Worm (Caenorhabditis elegans) whole organism, L2 larva: ENCODE measurements around the gene rev-3.

Experiments used
- C34F6.9 ChIP-seq: fragments of 150-350 bp; optimal IDR thresholded peaks from 2 replicates; lab custom pipeline; 2014; ENCODE audit warnings: missing biosample characterization, missing genetic modification characterization
- F13H6.1 ChIP-seq: sonication (generic microtip); optimal IDR thresholded peaks from 2 replicates; lab custom pipeline; 2016; ENCODE audit warnings: missing genetic modification characterization, missing compliant biosample characterization
- R02D3.7 ChIP-seq: fragments of 150-350 bp; optimal IDR thresholded peaks from 2 replicates; lab custom pipeline; 2014; ENCODE audit warnings: missing biosample characterization, missing genetic modification characterization
- Y55F3AM.14 ChIP-seq: fragments of 200-800 bp; sonication (Bioruptor generic); optimal IDR thresholded peaks from 2 replicates; lab custom pipeline; 2018; ENCODE audit warnings: mild to moderate bottlenecking, missing genetic modification characterization, missing compliant biosample characterization
- ZK546.5 ChIP-seq: sonication (generic microtip); optimal IDR thresholded peaks from 2 replicates; lab custom pipeline; 2017; ENCODE audit warnings: missing biosample characterization, missing genetic modification characterization
- alr-1 ChIP-seq: fragments of 150-350 bp; optimal IDR thresholded peaks from 2 replicates; lab custom pipeline; 2014; ENCODE audit warnings: missing biosample characterization, missing genetic modification characterization
- aly-2 ChIP-seq: fragments of 150-350 bp; optimal IDR thresholded peaks from 2 replicates; lab custom pipeline; 2014; ENCODE audit warnings: missing biosample characterization, missing genetic modification characterization
- ama-1 ChIP-seq: fragments of 150-350 bp; optimal IDR thresholded peaks from 2 replicates; lab custom pipeline; 2018; ENCODE audit warnings: inconsistent platforms
- ceh-82 ChIP-seq: fragments of 150-350 bp; optimal IDR thresholded peaks from 2 replicates; lab custom pipeline; 2014; ENCODE audit warnings: missing biosample characterization, missing genetic modification characterization
- crh-2 ChIP-seq: sonication (generic microtip); optimal IDR thresholded peaks from 2 replicates; lab custom pipeline; 2017; ENCODE audit warnings: missing biosample characterization, missing genetic modification characterization
- dmd-4 ChIP-seq: sonication (generic microtip); optimal IDR thresholded peaks from 2 replicates; lab custom pipeline; 2017; ENCODE audit warnings: missing biosample characterization, missing genetic modification characterization
- egl-27 ChIP-seq: sonication (generic microtip); optimal IDR thresholded peaks from 3 replicates; lab custom pipeline; 2017; ENCODE audit warnings: missing biosample characterization, missing genetic modification reagents, missing genetic modification characterization
- elt-3 ChIP-seq: sonication (generic microtip); optimal IDR thresholded peaks from 2 replicates; lab custom pipeline; 2017; ENCODE audit warnings: missing biosample characterization, missing genetic modification characterization
- fos-1 ChIP-seq: fragments of 150-350 bp; optimal IDR thresholded peaks from 2 replicates; lab custom pipeline; 2014; ENCODE audit warnings: missing biosample characterization, missing genetic modification characterization
- gmeb-1 ChIP-seq: fragments of 150-350 bp; optimal IDR thresholded peaks from 2 replicates; lab custom pipeline; 2014; ENCODE audit warnings: missing biosample characterization, missing genetic modification characterization
- lin-13 ChIP-seq: fragments of 150-350 bp; optimal IDR thresholded peaks from 2 replicates; lab custom pipeline; 2014; ENCODE audit warnings: missing biosample characterization, missing genetic modification reagents, missing genetic modification characterization
- lin-39 ChIP-seq: fragments of 150-350 bp; optimal IDR thresholded peaks from 2 replicates; lab custom pipeline; 2014; ENCODE audit warnings: missing biosample characterization, missing genetic modification reagents, missing genetic modification characterization
- lsy-2 ChIP-seq, 2 experiments: fragments of 150-350 bp in 1 of 2; sonication (generic microtip) in 1 of 2; optimal IDR thresholded peaks; 2 replicates each; lab custom pipeline; 2014 to 2017; ENCODE audit warnings: missing biosample characterization in 2 of 2, missing genetic modification characterization in 2 of 2
- mab-5 ChIP-seq: fragments of 150-350 bp; optimal IDR thresholded peaks from 2 replicates; lab custom pipeline; 2014; ENCODE audit warnings: missing biosample characterization, missing genetic modification characterization
- mdl-1 ChIP-seq, 2 experiments: fragments of 150-350 bp in 1 of 2; sonication (generic microtip) in 1 of 2; optimal IDR thresholded peaks; 2 replicates each; lab custom pipeline; 2017; ENCODE audit warnings: missing biosample characterization in 2 of 2, missing genetic modification characterization in 2 of 2
- nhr-10 ChIP-seq: sonication (generic microtip); optimal IDR thresholded peaks from 2 replicates; lab custom pipeline; 2017; ENCODE audit warnings: missing biosample characterization, missing genetic modification characterization
- nhr-11 ChIP-seq: fragments of 150-350 bp; optimal IDR thresholded peaks from 2 replicates; lab custom pipeline; 2014; ENCODE audit warnings: missing biosample characterization, missing genetic modification characterization
- nhr-12 ChIP-seq: fragments of 150-350 bp; optimal IDR thresholded peaks from 2 replicates; lab custom pipeline; 2014; ENCODE audit warnings: missing biosample characterization, missing genetic modification characterization
- nhr-129 ChIP-seq: fragments of 150-350 bp; optimal IDR thresholded peaks from 2 replicates; lab custom pipeline; 2014; ENCODE audit warnings: missing biosample characterization, missing genetic modification characterization
- nhr-21 ChIP-seq: fragments of 150-350 bp; optimal IDR thresholded peaks from 2 replicates; lab custom pipeline; 2014; ENCODE audit warnings: missing biosample characterization, missing genetic modification characterization
- nhr-23 ChIP-seq: fragments of 150-350 bp; optimal IDR thresholded peaks from 2 replicates; lab custom pipeline; 2014; ENCODE audit warnings: missing biosample characterization, missing genetic modification reagents, missing genetic modification characterization
- nhr-237 ChIP-seq: fragments of 150-350 bp; optimal IDR thresholded peaks from 2 replicates; lab custom pipeline; 2014; ENCODE audit warnings: missing biosample characterization, missing genetic modification characterization
- nhr-25 ChIP-seq: fragments of 150-350 bp; sonication (generic microtip); optimal IDR thresholded peaks from 3 replicates; lab custom pipeline; 2014; ENCODE audit warnings: missing biosample characterization, missing genetic modification characterization
- nhr-6 ChIP-seq: fragments of 150-350 bp; optimal IDR thresholded peaks from 2 replicates; lab custom pipeline; 2014; ENCODE audit warnings: missing biosample characterization, missing genetic modification characterization
- nhr-77 ChIP-seq: fragments of 150-350 bp; optimal IDR thresholded peaks from 2 replicates; lab custom pipeline; 2014; ENCODE audit warnings: missing biosample characterization, missing genetic modification characterization
- peb-1 ChIP-seq: fragments of 150-350 bp; optimal IDR thresholded peaks from 2 replicates; lab custom pipeline; 2014; ENCODE audit warnings: missing biosample characterization, missing genetic modification characterization
- sem-4 ChIP-seq: fragments of 150-350 bp; optimal IDR thresholded peaks from 2 replicates; lab custom pipeline; 2014; ENCODE audit warnings: missing biosample characterization, missing genetic modification reagents, missing genetic modification characterization
- skn-1 ChIP-seq: sonication (generic microtip); optimal IDR thresholded peaks from 2 replicates; lab custom pipeline; 2017; ENCODE audit warnings: missing biosample characterization, missing genetic modification characterization
- sma-3 ChIP-seq: sonication (generic microtip); optimal IDR thresholded peaks from 2 replicates; lab custom pipeline; 2016; ENCODE audit warnings: missing genetic modification reagents, missing genetic modification characterization, missing compliant biosample characterization
- sma-9 ChIP-seq, 2 experiments: fragments of 150-350 bp in 1 of 2; sonication (generic microtip) in 1 of 2; optimal IDR thresholded peaks; 2 replicates each; lab custom pipeline; 2014 to 2016; ENCODE audit warnings: missing genetic modification characterization in 2 of 2, mild to moderate bottlenecking in 1 of 2, missing biosample characterization in 1 of 2, missing compliant biosample characterization in 1 of 2, missing genetic modification reagents in 1 of 2, moderate library complexity in 1 of 2
- snpc-4 ChIP-seq: fragments of 150-350 bp; optimal IDR thresholded peaks from 2 replicates; lab custom pipeline; 2014; ENCODE audit warnings: missing biosample characterization, missing genetic modification characterization
- unc-39 ChIP-seq: fragments of 150-350 bp; optimal IDR thresholded peaks from 2 replicates; lab custom pipeline; 2014; ENCODE audit warnings: missing biosample characterization, missing genetic modification characterization
- unc-62 ChIP-seq: fragments of 150-350 bp; optimal IDR thresholded peaks from 2 replicates; lab custom pipeline; 2014; ENCODE audit warnings: missing biosample characterization, missing genetic modification reagents, missing genetic modification characterization
- zag-1 ChIP-seq: fragments of 150-350 bp; optimal IDR thresholded peaks from 2 replicates; lab custom pipeline; 2014; ENCODE audit warnings: missing biosample characterization, missing genetic modification characterization
- ztf-1 ChIP-seq: fragments of 200-800 bp; sonication (Bioruptor generic); conservative IDR thresholded peaks from 2 replicates; pipeline ENCODE4 v1.3.6; 2022; ENCODE audit warnings: missing genetic modification characterization, missing compliant biosample characterization
- ztf-4 ChIP-seq: fragments of 150-350 bp; optimal IDR thresholded peaks from 2 replicates; lab custom pipeline; 2014; ENCODE audit warnings: missing biosample characterization, missing genetic modification characterization

The rev-3 gene

DNA sequence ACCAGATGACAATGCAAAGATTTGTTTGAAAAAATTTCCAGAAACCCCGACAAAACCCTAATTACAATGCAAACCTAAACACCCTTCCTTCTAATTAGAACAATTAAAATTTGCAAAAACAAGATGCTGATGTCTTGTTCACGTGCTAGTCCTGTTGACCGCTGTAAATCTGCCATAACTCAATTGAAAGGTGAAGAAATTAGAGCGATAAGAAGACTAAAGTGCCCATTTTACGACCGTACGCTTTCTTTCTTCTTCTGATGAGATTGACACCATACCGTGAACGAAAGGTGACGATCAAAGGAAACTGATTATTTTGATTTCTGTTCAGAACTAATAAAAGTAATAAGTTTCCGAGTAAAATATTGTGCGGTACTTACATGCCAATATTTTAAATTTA is 23.1 kb upstream of the rev-3 start:
- TF ChIP-seq C34F6.9 (tag; lab: Kevin White, UChicago) (no peak), sem-4 (tag; lab: Kevin White, UChicago) (peak; percentile 2)

DNA sequence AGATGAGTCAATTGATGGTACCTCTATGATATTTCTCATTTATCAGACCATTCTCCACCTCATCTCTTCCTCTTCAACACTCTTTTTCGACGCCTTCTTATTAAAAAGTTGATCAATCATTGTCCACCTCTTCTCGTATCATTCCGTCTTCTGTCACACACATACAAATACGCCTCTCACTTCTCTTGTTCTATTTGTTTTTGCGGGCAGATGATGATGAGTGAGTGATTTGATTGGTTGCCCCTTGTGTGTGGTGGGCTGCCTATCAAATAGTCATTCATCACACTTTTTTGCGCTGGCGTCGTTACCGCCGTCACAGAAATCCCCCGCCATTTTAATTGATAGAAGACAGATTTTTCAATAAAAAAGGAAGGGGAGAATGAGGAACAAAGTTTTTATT is 22.2 kb upstream of the rev-3 start:
- no peak for TF ChIP-seq mdl-1 (tag; optimal IDR thresholded peaks at IDR 0.05; lab: Kevin White, UChicago)
- no peak for TF ChIP-seq lin-39
- TF ChIP-seq unc-62 (GFP tag; lab: Kevin White, UChicago), result no peak
- TF ChIP-seq skn-1 (tag; lab: Kevin White, UChicago), result no peak
- no peak for TF ChIP-seq lsy-2 (tag; optimal IDR thresholded peaks at IDR 0.05; lab: Kevin White, UChicago)
- TF ChIP-seq nhr-11, result no peak
- TF ChIP-seq ztf-1, result no peak
- TF ChIP-seq unc-39 (tag; lab: Kevin White, UChicago), result no peak
- no peak for TF ChIP-seq peb-1
- no peak for TF ChIP-seq ama-1 (lab: Kevin White, UChicago)
- no peak for TF ChIP-seq ztf-4 (tag; lab: Kevin White, UChicago)
- TF ChIP-seq ZK546.5 (tag; lab: Kevin White, UChicago), result no peak
- TF ChIP-seq nhr-21 (tag; lab: Kevin White, UChicago), result peak; percentile 33
- no peak for TF ChIP-seq nhr-10 (tag; lab: Kevin White, UChicago)
- TF ChIP-seq aly-2 (tag; lab: Kevin White, UChicago), result no peak
- TF ChIP-seq nhr-77 (tag; lab: Kevin White, UChicago), result no peak
- no peak for TF ChIP-seq crh-2 (tag; lab: Kevin White, UChicago)
- TF ChIP-seq elt-3 (tag; lab: Kevin White, UChicago), result no peak
- TF ChIP-seq sma-9 (GFP tag; optimal IDR thresholded peaks at IDR 0.05; lab: Kevin White, UChicago), result peak; percentile 21
- no peak for TF ChIP-seq sma-9 (tag; optimal IDR thresholded peaks at IDR 0.05; lab: Kevin White, UChicago)
- TF ChIP-seq nhr-23 (tag; lab: Kevin White, UChicago), result no peak
- TF ChIP-seq gmeb-1, result no peak
- TF ChIP-seq zag-1 (tag; lab: Kevin White, UChicago), result no peak
- TF ChIP-seq Y55F3AM.14 (GFP tag; lab: Kevin White, UChicago), result no peak
- TF ChIP-seq nhr-12, result no peak
- no peak for TF ChIP-seq sem-4 (tag; lab: Kevin White, UChicago)
- peak; percentile 42 for TF ChIP-seq fos-1
- no peak for TF ChIP-seq alr-1 (tag; lab: Kevin White, UChicago)
- no peak for TF ChIP-seq C34F6.9 (tag; lab: Kevin White, UChicago)
- TF ChIP-seq nhr-237, result no peak
- TF ChIP-seq F13H6.1 (tag; lab: Kevin White, UChicago), result peak; percentile 9
- peak; percentile 33 for TF ChIP-seq nhr-25 (tag; lab: Kevin White, UChicago)
- TF ChIP-seq egl-27 (tag; lab: Kevin White, UChicago), result no peak
- no peak for TF ChIP-seq snpc-4 (tag; lab: Kevin White, UChicago)
- TF ChIP-seq lin-13 (GFP tag; lab: Kevin White, UChicago), result no peak
- no peak for TF ChIP-seq nhr-6 (tag; lab: Kevin White, UChicago)
- no peak for TF ChIP-seq nhr-129 (tag; lab: Kevin White, UChicago)
- TF ChIP-seq dmd-4, result no peak
- TF ChIP-seq sma-3 (GFP tag; lab: Kevin White, UChicago), result peak; percentile 75

DNA sequence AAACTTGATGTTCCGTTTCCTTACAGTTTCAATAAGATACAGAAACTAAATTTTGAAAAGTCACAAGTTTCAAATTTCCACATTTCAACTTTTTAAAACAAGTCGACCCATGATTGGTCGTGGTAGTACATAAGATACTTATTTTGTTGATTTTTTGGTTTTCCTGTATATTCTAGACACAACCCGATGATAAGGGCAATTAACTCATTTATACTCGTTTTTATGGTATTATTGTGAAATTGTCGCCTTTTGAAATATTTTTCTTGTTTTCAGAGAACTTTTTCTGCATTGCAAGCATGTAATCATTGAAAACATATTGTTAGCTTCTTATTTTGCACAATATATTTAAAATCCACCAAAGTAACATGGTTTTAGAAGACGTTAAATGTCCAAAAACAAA is 21.5 kb upstream of the rev-3 start:
- no peak for TF ChIP-seq nhr-12
- TF ChIP-seq elt-3 (tag; lab: Kevin White, UChicago), result no peak
- no peak for TF ChIP-seq ama-1 (lab: Kevin White, UChicago)
- TF ChIP-seq ceh-82 (tag; lab: Kevin White, UChicago), result no peak
- no peak for TF ChIP-seq alr-1 (tag; lab: Kevin White, UChicago)
- TF ChIP-seq snpc-4 (tag; lab: Kevin White, UChicago), result no peak
- TF ChIP-seq peb-1, result no peak
- no peak for TF ChIP-seq lin-13 (GFP tag; lab: Kevin White, UChicago)
- TF ChIP-seq nhr-10 (tag; lab: Kevin White, UChicago), result no peak

DNA sequence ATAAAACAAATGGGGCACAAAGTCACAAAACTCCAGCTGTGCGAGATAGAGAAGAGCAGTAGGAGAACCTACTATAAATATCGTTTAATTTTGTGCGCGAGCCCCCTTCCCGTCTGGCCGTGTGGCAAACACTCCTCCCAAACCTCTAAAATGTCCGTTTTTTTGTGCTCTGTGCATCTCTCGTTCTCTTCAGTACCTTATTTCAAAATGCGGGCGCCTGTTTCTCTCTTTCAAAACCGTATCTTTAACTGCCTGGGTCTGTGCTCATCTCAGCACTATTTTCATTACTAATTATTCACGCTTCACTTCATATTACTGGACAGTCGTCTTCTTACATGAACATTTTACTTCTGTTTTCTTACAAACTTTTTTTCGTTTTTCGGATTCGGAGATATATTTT is 19.6 kb upstream of the rev-3 start:
- TF ChIP-seq mab-5 (tag; lab: Kevin White, UChicago) (no peak), F13H6.1 (tag; lab: Kevin White, UChicago) (no peak), R02D3.7 (tag; lab: Kevin White, UChicago) (no peak), sma-3 (GFP tag; lab: Kevin White, UChicago) (no peak), fos-1 (peak; percentile 35)
